Fruit fly (Drosophila melanogaster): ENCODE data around the gene scaf6.

dm6 chr3L:16989169-16989568, 53.2 kb downstream of the scaf6 start:
- TF ChIP-seq dmrt93B (GFP tag; optimal IDR thresholded peaks at IDR 0.05) (no peak), OdsH (GFP tag; optimal IDR thresholded peaks at IDR 0.05) (peak; percentile 84), pan (optimal IDR thresholded peaks at IDR 0.05) (no peak), psq (GFP tag; optimal IDR thresholded peaks at IDR 0.05) (peak; percentile 81), h (GFP tag; optimal IDR thresholded peaks at IDR 0.05) (peak; percentile 82), usp (GFP tag; optimal IDR thresholded peaks at IDR 0.05) (no peak), Vsx2 (GFP tag; optimal IDR thresholded peaks at IDR 0.05; ENCODE audit: partially characterized antibody) (no peak), lola (GFP tag; optimal IDR thresholded peaks at IDR 0.05) (no peak)

All from whole organism, wandering third instar larva.